Worm (Caenorhabditis elegans): Measurements from ENCODE around the gene latd-1.
A peak's percentile ranks its signal among the peaks of the same experiment; 100 is the strongest.

Gene latd-1

DNA sequence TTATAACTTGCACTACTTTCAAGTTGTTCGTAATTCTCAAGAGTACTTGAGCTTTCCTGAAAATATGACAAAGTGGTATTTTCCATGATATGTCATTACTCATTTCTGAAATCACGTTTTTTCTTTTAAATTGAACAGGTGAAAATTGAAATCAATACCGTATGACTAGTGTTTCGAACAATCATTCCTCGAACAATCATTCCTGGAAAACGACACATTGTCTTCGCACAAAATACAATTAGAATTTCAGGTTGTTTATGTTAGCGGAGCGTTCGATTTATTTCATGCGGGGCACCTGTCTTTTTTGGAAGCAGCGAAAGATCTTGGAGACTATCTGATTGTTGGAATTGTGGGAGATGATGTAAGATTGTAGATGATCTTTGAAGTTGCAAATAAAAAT is 11.4 kb downstream of the latd-1 start:
- TF ChIP-seq zip-8 (tag; optimal IDR thresholded peaks at IDR 0.05) (no peak), mep-1 (tag; optimal IDR thresholded peaks at IDR 0.05) (no peak), hlh-1 (tag; optimal IDR thresholded peaks at IDR 0.05) (no peak), lsy-2 (tag; optimal IDR thresholded peaks at IDR 0.05) (no peak), blmp-1 (tag; optimal IDR thresholded peaks at IDR 0.05) (no peak), flh-1 (GFP tag; optimal IDR thresholded peaks at IDR 0.05) (no peak), sptf-1 (tag; optimal IDR thresholded peaks at IDR 0.05) (no peak), snpc-4 (tag; optimal IDR thresholded peaks at IDR 0.05) (no peak), nhr-76 (tag; optimal IDR thresholded peaks at IDR 0.05) (no peak), nhr-28 (tag; optimal IDR thresholded peaks at IDR 0.05) (no peak), drap-1 (GFP tag; optimal IDR thresholded peaks at IDR 0.05) (no peak)

DNA sequence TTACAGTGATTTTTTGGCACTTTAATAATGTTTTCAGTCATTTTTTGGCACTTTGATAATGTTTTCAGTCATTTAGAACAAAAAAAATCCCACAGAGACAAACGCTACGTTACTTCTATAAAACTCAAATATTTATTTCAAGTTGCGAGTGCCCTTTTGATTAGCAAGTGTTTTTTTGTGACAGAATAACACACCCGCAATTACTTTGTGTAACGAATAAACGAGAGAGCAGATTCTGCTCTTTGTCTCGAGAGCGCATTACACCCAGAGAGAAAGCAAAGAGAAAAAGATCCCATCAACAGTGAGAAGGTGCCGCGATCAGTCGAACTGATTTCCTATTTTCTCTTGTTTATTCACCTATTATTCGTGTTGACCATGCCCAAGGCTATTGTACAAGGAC is 13.6 kb downstream of the latd-1 start, which contains the start of gene pcyt-2.2:
pcyt-2.2 (plus strand) TSS at position 301 of the 400 bp plus-strand sequence.
- TF ChIP-seq ceh-83 (GFP tag; optimal IDR thresholded peaks at IDR 0.05) (no peak), ces-1 (GFP tag; optimal IDR thresholded peaks at IDR 0.05) (no peak), hlh-1 (tag; optimal IDR thresholded peaks at IDR 0.05) (peak; percentile 51), mls-2 (tag; optimal IDR thresholded peaks at IDR 0.05) (no peak), unc-62 (GFP tag; optimal IDR thresholded peaks at IDR 0.05) (peak; percentile 36)

DNA sequence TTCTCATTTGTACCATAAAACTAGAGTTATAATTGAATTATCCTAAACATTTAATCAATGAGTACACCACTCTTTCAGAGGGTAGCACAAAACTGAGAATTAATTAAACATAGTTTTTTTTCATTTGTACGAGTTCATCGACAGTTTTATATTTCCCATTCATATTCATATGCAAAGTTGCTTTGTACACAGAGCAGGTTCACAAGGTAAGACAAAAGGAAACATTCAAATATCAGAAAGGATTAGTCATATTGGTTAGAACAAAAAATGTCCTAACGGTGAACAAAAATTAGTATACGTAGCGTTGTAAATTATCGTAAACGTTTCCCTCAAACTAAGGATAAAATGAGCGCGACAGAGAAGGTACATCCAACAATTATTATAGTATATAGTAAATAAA is 16.3 kb downstream of the latd-1 start:
- TF ChIP-seq ces-1 (GFP tag; optimal IDR thresholded peaks at IDR 0.05) (no peak), drap-1 (GFP tag; optimal IDR thresholded peaks at IDR 0.05) (no peak), nhr-76 (tag; optimal IDR thresholded peaks at IDR 0.05) (no peak), sptf-1 (tag; optimal IDR thresholded peaks at IDR 0.05) (no peak)

DNA sequence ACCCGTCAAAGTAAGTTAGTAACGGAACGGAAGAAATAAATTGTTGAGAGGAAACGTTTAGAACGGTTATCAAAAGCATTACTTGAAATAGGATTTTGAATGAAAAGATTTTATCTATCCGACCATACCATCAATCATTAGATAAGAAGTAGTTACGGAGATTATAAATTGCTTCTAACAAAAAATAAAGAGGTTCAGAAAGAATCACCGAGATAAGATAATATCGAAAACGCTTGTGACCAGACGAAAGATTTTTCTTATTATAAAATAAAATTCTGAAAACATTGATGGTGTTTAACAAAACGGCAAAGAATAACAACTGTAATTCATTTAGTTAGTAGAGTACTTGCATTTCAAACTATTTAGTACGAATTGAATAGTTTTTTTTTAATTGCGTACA is 16.7 kb downstream of the latd-1 start, which contains the start of gene C39D10.8:
C39D10.8 (minus strand) TSS at position 101 of the 400 bp plus-strand sequence.
- TF ChIP-seq elt-1 (tag; optimal IDR thresholded peaks at IDR 0.05; ENCODE audit: borderline replicate concordance, insufficient read depth) (peak; percentile 54), M03D4.4 (tag; optimal IDR thresholded peaks at IDR 0.05) (no peak), nhr-28 (tag; optimal IDR thresholded peaks at IDR 0.05) (no peak), lin-13 (tag; optimal IDR thresholded peaks at IDR 0.05) (no peak), nhr-12 (tag; optimal IDR thresholded peaks at IDR 0.05) (no peak), ham-2 (GFP tag; optimal IDR thresholded peaks at IDR 0.05) (no peak), nhr-76 (tag; optimal IDR thresholded peaks at IDR 0.05) (no peak), elt-3 (tag; optimal IDR thresholded peaks at IDR 0.05) (no peak)

DNA sequence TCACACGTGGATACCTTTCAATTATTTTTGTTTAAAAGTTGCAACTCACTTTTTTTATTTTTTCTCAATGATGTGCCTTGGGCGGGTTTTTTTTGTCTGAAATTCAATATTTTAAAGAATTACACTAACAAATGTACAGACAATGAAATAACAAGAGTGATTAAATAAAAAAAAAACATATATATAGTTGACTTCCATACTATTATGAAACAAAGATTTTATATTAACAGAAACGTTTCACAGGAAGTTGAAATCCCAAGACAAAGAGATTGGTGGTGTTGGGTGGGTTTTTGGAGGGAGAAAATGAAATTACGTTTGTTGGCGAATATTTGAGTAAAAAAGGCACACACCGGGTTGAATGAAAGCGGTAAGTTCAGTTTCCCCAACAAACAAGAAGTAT is 21.7 kb downstream of the latd-1 start, which contains the start of gene cca-1:
cca-1 (minus strand) TSS at position 101 of the 400 bp plus-strand sequence.
- TF ChIP-seq ces-1 (GFP tag; optimal IDR thresholded peaks at IDR 0.05) (no peak), nhr-28 (tag; optimal IDR thresholded peaks at IDR 0.05) (no peak), lsy-2 (tag; optimal IDR thresholded peaks at IDR 0.05) (no peak), sem-2 (GFP tag; optimal IDR thresholded peaks at IDR 0.05) (no peak), nhr-76 (tag; optimal IDR thresholded peaks at IDR 0.05) (no peak), zip-8 (tag; optimal IDR thresholded peaks at IDR 0.05) (no peak), ceh-43 (GFP tag; optimal IDR thresholded peaks at IDR 0.05) (no peak)

DNA sequence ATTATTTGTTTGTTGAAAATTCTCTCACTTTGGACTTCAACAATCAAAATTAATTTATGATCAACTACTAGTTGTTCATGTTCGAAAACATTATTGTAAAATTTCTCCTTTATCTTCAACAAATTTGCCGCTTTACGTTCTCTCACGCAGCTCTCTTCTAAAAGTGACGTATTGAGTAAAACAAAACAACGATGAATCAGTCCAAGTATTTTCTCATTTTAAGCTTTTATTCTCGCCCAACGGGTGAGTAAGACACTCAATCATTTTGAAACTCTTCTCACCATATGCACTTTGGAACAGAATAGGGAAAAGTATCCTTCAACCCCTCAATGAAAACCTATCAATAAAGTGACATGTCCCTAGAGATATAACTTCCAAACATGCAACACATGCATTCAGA is 24.2 kb downstream of the latd-1 start:
- no peak for TF ChIP-seq pha-4 (tag; optimal IDR thresholded peaks at IDR 0.05)
- no peak for TF ChIP-seq bed-3 (GFP tag; optimal IDR thresholded peaks at IDR 0.05)
- no peak for TF ChIP-seq mep-1 (tag; optimal IDR thresholded peaks at IDR 0.05)
- no peak for TF ChIP-seq ceh-43 (GFP tag; optimal IDR thresholded peaks at IDR 0.05)
- TF ChIP-seq tbx-8 (GFP tag; optimal IDR thresholded peaks at IDR 0.05): no peak

DNA sequence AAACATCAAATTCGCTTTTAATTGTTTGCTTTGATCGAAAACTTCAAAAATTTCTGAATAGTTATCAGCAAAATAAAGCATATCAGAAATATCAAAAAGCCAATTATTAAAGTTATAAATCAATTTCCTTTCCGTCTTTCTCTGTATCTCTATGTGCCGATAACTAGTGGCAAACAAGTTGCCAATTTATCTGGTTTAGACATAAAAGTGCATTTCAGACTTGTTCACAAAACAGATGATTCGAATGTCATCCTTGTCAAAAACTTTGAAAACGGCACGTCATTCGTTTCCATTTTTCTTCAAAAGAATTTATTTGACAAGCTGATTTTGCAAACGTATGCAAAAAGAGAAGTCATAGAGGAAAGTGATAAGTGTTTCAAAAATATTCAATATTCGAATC is 30.3 kb downstream of the latd-1 start:
- no peak for TF ChIP-seq lin-13 (tag; optimal IDR thresholded peaks at IDR 0.05)

DNA sequence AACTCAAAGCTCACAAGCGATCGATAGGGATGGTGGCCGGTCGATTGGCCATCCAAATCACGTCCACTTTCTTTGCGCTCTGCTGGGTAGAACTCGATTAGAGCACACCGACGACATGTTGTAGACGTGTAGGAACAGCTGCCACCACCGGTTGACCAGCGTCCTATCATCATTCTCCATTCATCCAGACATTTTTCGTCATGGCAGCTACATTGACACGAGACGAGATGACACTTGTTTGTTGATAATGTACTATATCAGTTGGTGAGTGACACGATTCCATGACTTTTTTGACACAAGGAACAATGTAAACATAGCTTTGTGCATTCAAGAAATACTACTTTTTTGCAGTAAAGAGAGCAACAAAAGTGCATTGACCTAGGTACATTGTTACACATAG is 31.1 kb downstream of the latd-1 start:
- peak; percentile 82 for TF ChIP-seq hlh-1 (tag; optimal IDR thresholded peaks at IDR 0.05)
- no peak for TF ChIP-seq nhr-237 (tag; optimal IDR thresholded peaks at IDR 0.05)
- peak; percentile 7 for TF ChIP-seq unc-120 (tag; optimal IDR thresholded peaks at IDR 0.05; ENCODE audit: poor library complexity, severe bottlenecking)
